Worm (Caenorhabditis elegans) whole organism, L3 larva: Measurements from ENCODE around the gene tag-244.

Experiments used
- ZK546.5 ChIP-seq: sonication (generic microtip); optimal IDR thresholded peaks from 2 replicates; lab custom pipeline; 2017; ENCODE audit warnings: missing biosample characterization, missing genetic modification characterization
- ceh-82 ChIP-seq: fragments of 150-350 bp; optimal IDR thresholded peaks from 2 replicates; lab custom pipeline; 2014; ENCODE audit warnings: missing biosample characterization, missing genetic modification characterization
- ceh-9 ChIP-seq: sonication (generic microtip); optimal IDR thresholded peaks from 2 replicates; lab custom pipeline; 2018; ENCODE audit warnings: missing biosample characterization, missing genetic modification characterization
- egl-27 ChIP-seq: sonication (generic microtip); optimal IDR thresholded peaks from 4 replicates; lab custom pipeline; 2017; ENCODE audit warnings: missing biosample characterization, missing genetic modification reagents, missing genetic modification characterization
- fos-1 ChIP-seq: fragments of 150-350 bp; optimal IDR thresholded peaks from 2 replicates; lab custom pipeline; 2014; ENCODE audit warnings: missing biosample characterization, missing genetic modification characterization
- hmg-11 ChIP-seq: sonication (generic microtip); optimal IDR thresholded peaks from 2 replicates; lab custom pipeline; 2016; ENCODE audit warnings: missing genetic modification characterization, missing compliant biosample characterization
- nhr-237 ChIP-seq: fragments of 150-350 bp; optimal IDR thresholded peaks from 2 replicates; lab custom pipeline; 2014; ENCODE audit warnings: missing biosample characterization, missing genetic modification characterization
- nhr-25 ChIP-seq: sonication (generic microtip); optimal IDR thresholded peaks from 2 replicates; lab custom pipeline; 2017; ENCODE audit warnings: missing biosample characterization, missing genetic modification characterization
- nhr-43 ChIP-seq: sonication (generic microtip); optimal IDR thresholded peaks from 2 replicates; lab custom pipeline; 2016; ENCODE audit warnings: mild to moderate bottlenecking, missing genetic modification characterization, missing compliant biosample characterization; ENCODE audit not compliant: poor library complexity, severe bottlenecking
- skn-1 ChIP-seq: fragments of 150-350 bp; optimal IDR thresholded peaks from 2 replicates; lab custom pipeline; 2014; ENCODE audit warnings: missing biosample characterization, missing genetic modification characterization
- tbx-2 ChIP-seq: sonication (generic microtip); optimal IDR thresholded peaks from 2 replicates; lab custom pipeline; 2016; ENCODE audit warnings: mild to moderate bottlenecking, missing genetic modification characterization, missing compliant biosample characterization
- unc-62 ChIP-seq: fragments of 150-350 bp; sonication (generic microtip); optimal IDR thresholded peaks from 4 replicates; lab custom pipeline; 2014; ENCODE audit warnings: missing biosample characterization, missing genetic modification reagents, missing genetic modification characterization
- zag-1 ChIP-seq: fragments of 150-350 bp; optimal IDR thresholded peaks from 2 replicates; lab custom pipeline; 2014; ENCODE audit warnings: missing biosample characterization, missing genetic modification characterization

- no peak for TF ChIP-seq tbx-2
- no peak for TF ChIP-seq ceh-9 (tag; lab: Kevin White, UChicago)
- TF ChIP-seq nhr-237: no peak
- no peak for TF ChIP-seq fos-1 (tag; lab: Kevin White, UChicago)
- no peak for TF ChIP-seq egl-27 (tag; lab: Kevin White, UChicago)
- no peak for TF ChIP-seq nhr-25 (tag; lab: Kevin White, UChicago)
- TF ChIP-seq nhr-43 (tag; lab: Kevin White, UChicago): no peak
- no peak for TF ChIP-seq skn-1 (tag; lab: Kevin White, UChicago)
- TF ChIP-seq ZK546.5 (tag; lab: Kevin White, UChicago): no peak
- TF ChIP-seq unc-62 (GFP tag; lab: Kevin White, UChicago): no peak
- TF ChIP-seq hmg-11 (tag; lab: Kevin White, UChicago): no peak
- TF ChIP-seq zag-1: no peak
- no peak for TF ChIP-seq ceh-82 (tag; lab: Kevin White, UChicago)
Observed at ce11 chrIV:1600784-1601183, 50.1 kb downstream of the tag-244 start.
